Worm (Caenorhabditis elegans) whole organism, early embryonic: ENCODE measurements around the gene srt-13.

Experiments used
- B0310.2 ChIP-seq: sonication (generic microtip); optimal IDR thresholded peaks from 2 replicates; lab custom pipeline; 2016; ENCODE audit warnings: mild to moderate bottlenecking, missing genetic modification characterization, missing compliant biosample characterization
- ama-1 ChIP-seq: fragments of 150-350 bp; optimal IDR thresholded peaks from 2 replicates; lab custom pipeline; 2014
- ceh-36 ChIP-seq: sonication (generic microtip); optimal IDR thresholded peaks from 2 replicates; lab custom pipeline; 2016; ENCODE audit warnings: missing genetic modification characterization, inconsistent platforms, missing compliant biosample characterization
- flt-1 ChIP-seq: fragments of 200-800 bp; sonication (Bioruptor generic); IDR thresholded peaks from 2 replicates; pipeline ENCODE4 v1.3.6; 2022; ENCODE audit warnings: missing genetic modification characterization, missing compliant biosample characterization
- hmbx-1 ChIP-seq: sonication (generic microtip); optimal IDR thresholded peaks from 2 replicates; lab custom pipeline; 2016; ENCODE audit warnings: mild to moderate bottlenecking, missing genetic modification characterization, missing compliant biosample characterization
- hmg-4 ChIP-seq: fragments of 200-800 bp; sonication (Bioruptor generic); optimal IDR thresholded peaks from 2 replicates; lab custom pipeline; 2018; ENCODE audit warnings: mild to moderate bottlenecking, missing genetic modification characterization, missing compliant biosample characterization
- pes-1 ChIP-seq: fragments of 200-800 bp; sonication (Bioruptor generic); IDR thresholded peaks from 2 replicates; pipeline ENCODE4 v1.3.6; 2022; ENCODE audit warnings: missing genetic modification reagents, missing genetic modification characterization, missing compliant biosample characterization
- scrt-1 ChIP-seq: fragments of 200-800 bp; sonication (Bioruptor generic); IDR thresholded peaks from 2 replicates; pipeline ENCODE4 v1.3.6; 2022; ENCODE audit warnings: missing genetic modification characterization, missing compliant biosample characterization
- sea-1 ChIP-seq: fragments of 200-800 bp; sonication (Bioruptor generic); conservative IDR thresholded peaks from 2 replicates; pipeline ENCODE4 v1.3.6; 2022; ENCODE audit warnings: missing genetic modification characterization, missing compliant biosample characterization
- tbx-11 ChIP-seq: fragments of 200-800 bp; sonication (Bioruptor generic); IDR thresholded peaks from 2 replicates; pipeline ENCODE4 v1.3.6; 2022; ENCODE audit warnings: missing genetic modification characterization, missing compliant biosample characterization
- tra-4 ChIP-seq: sonication (generic microtip); optimal IDR thresholded peaks from 2 replicates; lab custom pipeline; 2017; ENCODE audit warnings: missing genetic modification characterization, missing compliant biosample characterization

DNA sequence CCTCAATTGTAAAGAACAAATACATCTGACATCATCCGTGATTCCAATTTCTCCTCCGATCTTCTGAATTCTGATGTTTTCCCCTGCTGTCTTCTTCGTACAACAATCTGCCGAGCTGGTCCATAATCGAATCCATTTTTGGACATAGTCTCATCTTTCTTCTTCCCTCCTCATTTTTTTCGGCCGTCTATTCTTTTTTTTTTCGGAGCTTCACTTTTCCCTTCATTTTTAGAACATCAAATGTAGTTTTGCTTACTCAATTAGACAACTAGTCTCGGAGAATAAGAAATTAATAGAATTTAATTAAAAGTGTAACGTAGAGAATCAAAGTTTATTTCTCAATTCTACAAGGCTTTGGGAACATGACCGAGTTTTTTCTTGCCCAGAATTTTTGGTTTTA, 38.4 kb downstream of the srt-13 start:
- TF ChIP-seq tbx-11 (GFP tag; lab: Robert Waterston, UW) (no peak), ama-1 (lab: Kevin White, UChicago) (no peak), scrt-1 (GFP tag; lab: Robert Waterston, UW) (no peak), ceh-36 (tag; lab: Kevin White, UChicago) (no peak), pes-1 (GFP tag; lab: Robert Waterston, UW) (no peak), flt-1 (no peak), hmg-4 (GFP tag; lab: Kevin White, UChicago) (no peak), B0310.2 (tag; lab: Kevin White, UChicago) (no peak), sea-1 (no peak), hmbx-1 (tag; lab: Kevin White, UChicago) (no peak), tra-4 (tag; lab: Kevin White, UChicago) (no peak)
